Fruit fly (Drosophila melanogaster) whole organism, embryonic: Measurements from ENCODE around the gene CG8300.
A peak's percentile ranks its signal among the peaks of the same experiment; 100 is the strongest.

Experiments used
- CG11696 ChIP-seq: fragments of 200-800 bp; sonication (Bioruptor generic); IDR thresholded peaks from 2 replicates; pipeline ENCODE4 v1.3.6; 2022; ENCODE audit warnings: missing biosample characterization, missing genetic modification characterization
- CG13123 ChIP-seq: fragments of 200-800 bp; sonication (Bioruptor generic); optimal IDR thresholded peaks from 2 replicates; lab custom pipeline; 2016; ENCODE audit warnings: missing biosample characterization, missing genetic modification characterization
- CG13424 ChIP-seq: fragments of 200-800 bp; sonication (Bioruptor generic); optimal IDR thresholded peaks from 2 replicates; lab custom pipeline; 2019; ENCODE audit warnings: missing biosample characterization, mild to moderate bottlenecking, missing genetic modification characterization, moderate library complexity
- CG17186 ChIP-seq: fragments of 200-800 bp; sonication (Bioruptor generic); optimal IDR thresholded peaks from 3 replicates; lab custom pipeline; 2017; ENCODE audit warnings: missing biosample characterization, missing genetic modification reagents, missing genetic modification characterization
- CG17361 ChIP-seq: fragments of 200-800 bp; sonication (Bioruptor generic); IDR thresholded peaks from 3 replicates; pipeline ENCODE4 v1.3.6; 2022; ENCODE audit warnings: missing biosample characterization, missing genetic modification characterization
- CG3407 ChIP-seq: fragments of 200-800 bp; sonication (Bioruptor generic); optimal IDR thresholded peaks from 2 replicates; lab custom pipeline; 2018; ENCODE audit warnings: missing biosample characterization, mild to moderate bottlenecking, missing genetic modification characterization
- CG6175 ChIP-seq: fragments of 200-800 bp; sonication (Bioruptor generic); IDR thresholded peaks from 3 replicates; pipeline ENCODE4 v1.3.6; 2022; ENCODE audit warnings: missing biosample characterization, missing genetic modification characterization
- CG7556 ChIP-seq: fragments of 200-800 bp; sonication (Bioruptor generic); optimal IDR thresholded peaks from 2 replicates; lab custom pipeline; 2017; ENCODE audit warnings: missing biosample characterization, mild to moderate bottlenecking, missing genetic modification characterization
- CG8359 ChIP-seq: fragments of 200-800 bp; sonication (Bioruptor generic); optimal IDR thresholded peaks from 2 replicates; lab custom pipeline; 2017; ENCODE audit warnings: missing biosample characterization, mild to moderate bottlenecking, missing genetic modification characterization, borderline replicate concordance
- CG8388 ChIP-seq: fragments of 200-800 bp; sonication (Bioruptor generic); optimal IDR thresholded peaks from 2 replicates; lab custom pipeline; 2019; ENCODE audit warnings: missing biosample characterization, mild to moderate bottlenecking, missing genetic modification characterization, moderate library complexity
- CG8765 ChIP-seq: fragments of 200-800 bp; sonication (Bioruptor generic); IDR thresholded peaks from 2 replicates; pipeline ENCODE4 v1.3.6; 2022; ENCODE audit warnings: missing biosample characterization, missing genetic modification characterization
- Chrac-16 ChIP-seq: fragments of 200-800 bp; sonication (Bioruptor generic); optimal IDR thresholded peaks from 3 replicates; lab custom pipeline; 2016; ENCODE audit warnings: missing biosample characterization, missing genetic modification characterization
- CoRest ChIP-seq: fragments of 200-800 bp; sonication (Bioruptor generic); optimal IDR thresholded peaks from 3 replicates; lab custom pipeline; 2018; ENCODE audit warnings: missing biosample characterization, mild to moderate bottlenecking, missing genetic modification characterization, moderate library complexity
- D19B ChIP-seq: fragments of 200-800 bp; sonication (Bioruptor generic); optimal IDR thresholded peaks from 2 replicates; lab custom pipeline; 2017; ENCODE audit warnings: missing biosample characterization, mild to moderate bottlenecking, missing genetic modification characterization
- Dad ChIP-seq: fragments of 200-800 bp; sonication (Bioruptor generic); optimal IDR thresholded peaks from 3 replicates; lab custom pipeline; 2016; ENCODE audit warnings: missing biosample characterization, missing genetic modification characterization
- Dbx ChIP-seq: fragments of 200-800 bp; sonication (Bioruptor generic); IDR thresholded peaks from 3 replicates; pipeline ENCODE4 v1.3.6; 2022; ENCODE audit warnings: missing biosample characterization, missing genetic modification characterization
- Gug ChIP-seq: fragments of 200-800 bp; sonication (Bioruptor generic); IDR thresholded peaks from 4 replicates; pipeline ENCODE4 v1.3.6; 2022; ENCODE audit warnings: missing biosample characterization, missing genetic modification characterization
- Hand ChIP-seq: fragments of 200-800 bp; sonication (Bioruptor generic); optimal IDR thresholded peaks from 2 replicates; lab custom pipeline; 2017; ENCODE audit warnings: mild to moderate bottlenecking, missing biosample characterization, missing genetic modification reagents, missing genetic modification characterization
- HmgZ ChIP-seq: fragments of 200-800 bp; sonication (Bioruptor generic); optimal IDR thresholded peaks from 2 replicates; lab custom pipeline; 2018; ENCODE audit warnings: missing biosample characterization, mild to moderate bottlenecking, missing genetic modification characterization
- Hmr ChIP-seq: fragments of 200-800 bp; sonication (Bioruptor generic); optimal IDR thresholded peaks from 3 replicates; lab custom pipeline; 2017; ENCODE audit warnings: mild to moderate bottlenecking, missing biosample characterization, missing genetic modification reagents, missing genetic modification characterization
- Hr51 ChIP-seq, 2 experiments: fragments of 200-800 bp; sonication (Bioruptor generic); optimal IDR thresholded peaks; 2 replicates in 1 of 2; 3 replicates in 1 of 2; lab custom pipeline; 2016 to 2018; ENCODE audit warnings: missing biosample characterization in 2 of 2, missing genetic modification characterization in 2 of 2, mild to moderate bottlenecking in 1 of 2, moderate library complexity in 1 of 2
- Med ChIP-seq: fragments of 200-800 bp; sonication (Bioruptor generic); peaks from one replicate; lab custom pipeline; 2016; ENCODE audit warnings: missing biosample characterization, missing genetic modification characterization, mild to moderate bottlenecking, inconsistent platforms, moderate library complexity
- Meics ChIP-seq: fragments of 200-800 bp; sonication (Bioruptor generic); optimal IDR thresholded peaks from 2 replicates; lab custom pipeline; 2017; ENCODE audit warnings: missing biosample characterization, mild to moderate bottlenecking, missing genetic modification characterization
- Neu2 ChIP-seq: fragments of 200-800 bp; sonication (Bioruptor generic); optimal IDR thresholded peaks from 3 replicates; lab custom pipeline; 2016; ENCODE audit warnings: missing biosample characterization, missing genetic modification characterization, borderline replicate concordance
- Ptx1 ChIP-seq: fragments of 200-800 bp; sonication (Bioruptor generic); IDR thresholded peaks from 2 replicates; pipeline ENCODE4 v1.3.6; 2022; ENCODE audit warnings: missing biosample characterization, missing genetic modification characterization
- Sox102F ChIP-seq: fragments of 200-800 bp; sonication (Bioruptor generic); optimal IDR thresholded peaks from 2 replicates; lab custom pipeline; 2018; ENCODE audit warnings: missing biosample characterization, mild to moderate bottlenecking, missing genetic modification characterization, moderate library complexity
- Xbp1 ChIP-seq: fragments of 200-800 bp; sonication (Bioruptor generic); optimal IDR thresholded peaks from 3 replicates; lab custom pipeline; 2016; ENCODE audit warnings: missing biosample characterization, mild to moderate bottlenecking, missing genetic modification characterization
- az2 ChIP-seq: fragments of 200-800 bp; sonication (Bioruptor generic); optimal IDR thresholded peaks from 3 replicates; lab custom pipeline; 2016; ENCODE audit warnings: missing biosample characterization, missing genetic modification characterization
- crp ChIP-seq, 2 experiments: fragments of 200-800 bp; sonication (Bioruptor generic); optimal IDR thresholded peaks; 2 replicates in 1 of 2; 3 replicates in 1 of 2; lab custom pipeline; 2017; ENCODE audit warnings: missing biosample characterization in 2 of 2, missing genetic modification characterization in 2 of 2, mild to moderate bottlenecking in 1 of 2, moderate library complexity in 1 of 2
- danr ChIP-seq: fragments of 200-800 bp; sonication (Bioruptor generic); IDR thresholded peaks from 2 replicates; pipeline ENCODE4 v1.3.6; 2022; ENCODE audit warnings: missing biosample characterization, missing genetic modification characterization
- ems ChIP-seq: fragments of 200-800 bp; sonication (Bioruptor generic); optimal IDR thresholded peaks from 3 replicates; lab custom pipeline; 2016; ENCODE audit warnings: missing biosample characterization, missing genetic modification characterization
- ewg ChIP-seq: fragments of 200-800 bp; sonication (Bioruptor generic); optimal IDR thresholded peaks from 3 replicates; lab custom pipeline; 2017; ENCODE audit warnings: mild to moderate bottlenecking, missing biosample characterization, missing genetic modification reagents, missing genetic modification characterization
- fu2 ChIP-seq: fragments of 200-800 bp; sonication (Bioruptor generic); optimal IDR thresholded peaks from 2 replicates; lab custom pipeline; 2016; ENCODE audit warnings: missing biosample characterization, missing genetic modification characterization
- gem ChIP-seq: fragments of 200-800 bp; sonication (Bioruptor generic); optimal IDR thresholded peaks from 2 replicates; lab custom pipeline; 2019; ENCODE audit warnings: missing biosample characterization, mild to moderate bottlenecking, missing genetic modification characterization, moderate library complexity
- gro ChIP-seq: fragments of 200-800 bp; sonication (Bioruptor generic); optimal IDR thresholded peaks from 2 replicates; lab custom pipeline; 2016; ENCODE audit warnings: missing biosample characterization, missing genetic modification characterization
- ken ChIP-seq: fragments of 200-800 bp; sonication (Bioruptor generic); IDR thresholded peaks from 3 replicates; pipeline ENCODE4 v1.3.6; 2022; ENCODE audit warnings: missing biosample characterization, missing genetic modification characterization
- pnt ChIP-seq: fragments of 200-800 bp; sonication (Bioruptor generic); optimal IDR thresholded peaks from 3 replicates; lab custom pipeline; 2016; ENCODE audit warnings: missing biosample characterization, missing genetic modification characterization
- pum ChIP-seq: fragments of 200-800 bp; sonication (Bioruptor generic); optimal IDR thresholded peaks from 2 replicates; lab custom pipeline; 2016; ENCODE audit warnings: missing biosample characterization, missing genetic modification characterization
- run ChIP-seq: fragments of 200-800 bp; sonication (Bioruptor generic); optimal IDR thresholded peaks from 3 replicates; lab custom pipeline; 2018; ENCODE audit warnings: missing biosample characterization, mild to moderate bottlenecking, missing genetic modification characterization
- sens ChIP-seq: fragments of 200-800 bp; sonication (Bioruptor generic); peaks from one replicate; lab custom pipeline; 2016; ENCODE audit warnings: missing biosample characterization, missing genetic modification characterization
- shn ChIP-seq: fragments of 200-800 bp; sonication (Bioruptor generic); optimal IDR thresholded peaks from 3 replicates; lab custom pipeline; 2016; ENCODE audit warnings: missing biosample characterization, missing genetic modification characterization
- tio ChIP-seq: fragments of 200-800 bp; sonication (Bioruptor generic); optimal IDR thresholded peaks from 2 replicates; lab custom pipeline; 2017; ENCODE audit warnings: missing biosample characterization, missing genetic modification characterization, inconsistent platforms
- tll ChIP-seq, 2 experiments: fragments of 200-800 bp in 1 of 2; fragments of >200 bp in 1 of 2; sonication (Bioruptor generic) in 1 of 2; optimal IDR thresholded peaks; 2 replicates each; lab custom pipeline; 2017 to 2019; ENCODE audit warnings: missing biosample characterization in 2 of 2, missing genetic modification characterization in 2 of 2, mild to moderate bottlenecking in 1 of 2, moderate library complexity in 1 of 2
- tna ChIP-seq: fragments of 200-800 bp; sonication (Bioruptor generic); IDR thresholded peaks from 2 replicates; pipeline ENCODE4 v1.3.6; 2022; ENCODE audit warnings: missing biosample characterization, missing genetic modification characterization; ENCODE audit not compliant: partially characterized antibody
- ttk ChIP-seq: fragments of 200-800 bp; sonication (Bioruptor generic); IDR thresholded peaks from 2 replicates; pipeline ENCODE4 v2.1.2; 2022; ENCODE audit warnings: missing biosample characterization, missing genetic modification characterization
- tup ChIP-seq: fragments of 200-800 bp; sonication (Bioruptor generic); optimal IDR thresholded peaks from 2 replicates; lab custom pipeline; 2016; ENCODE audit warnings: missing biosample characterization, mild to moderate bottlenecking, missing genetic modification characterization, moderate library complexity
- wor ChIP-seq: fragments of 200-800 bp; sonication (Bioruptor generic); IDR thresholded peaks from 2 replicates; pipeline ENCODE4 v1.3.6; 2022; ENCODE audit warnings: missing biosample characterization, missing genetic modification characterization

The CG8300 gene

dm6 chrX:7110890-7111289, 6.2 kb downstream of the CG8300 start (continued):
- TF ChIP-seq ewg (GFP tag; lab: Kevin White, UChicago): peak; percentile 78
- TF ChIP-seq Med (GFP tag; lab: Kevin White, UChicago): peak; percentile 59
- TF ChIP-seq, all 482 proteins: peak for 14

dm6 chrX:7117729-7118128, 13.0 kb downstream of the CG8300 start:
- TF ChIP-seq Neu2 (GFP tag; lab: Kevin White, UChicago) (no peak), fu2 (GFP tag; lab: Kevin White, UChicago) (no peak), tna (GFP tag; lab: Robert Waterston, UW) (no peak), danr (GFP tag; lab: Robert Waterston, UW) (0 out of 2 replicates have a peak, but pooled peaks have one; percentile 15), Chrac-16 (GFP tag; lab: Kevin White, UChicago) (peak; percentile 53), wor (GFP tag; lab: Robert Waterston, UW) (peak; percentile 44), gem (peak; percentile 80), ttk (peak; percentile 35; the same call in 1 of the 2 replicates), ems (GFP tag; lab: Kevin White, UChicago) (peak; percentile 38), CG13123 (GFP tag; lab: Kevin White, UChicago) (peak; percentile 18), tll (GFP tag; optimal IDR thresholded peaks at IDR 0.05; lab: Kevin White, UChicago) (peak in 1 of 2 experiments; percentile 2), az2 (peak; percentile 63), pnt (GFP tag; lab: Kevin White, UChicago) (peak; percentile 23), Hand (GFP tag; lab: Kevin White, UChicago) (peak; percentile 71), Dad (peak; percentile 37), sens (GFP tag; lab: Kevin White, UChicago) (peak; percentile 90), shn (no peak), CG3407 (GFP tag; lab: Kevin White, UChicago) (peak; percentile 47), CG8388 (peak; percentile 61), HmgZ (tag; lab: Kevin White, UChicago) (peak; percentile 56), Gug (GFP tag; lab: Robert Waterston, UW) (peak; percentile 32; the same call in 1 of the 4 replicates), tio (peak; percentile 31), CG8765 (GFP tag; lab: Robert Waterston, UW) (peak; percentile 36; the same call in 1 of the 2 replicates), CG6175 (GFP tag; lab: Robert Waterston, UW) (no peak), tup (GFP tag; lab: Kevin White, UChicago) (peak; percentile 46), CG17186 (GFP tag; lab: Kevin White, UChicago) (no peak), CoRest (tag; lab: Kevin White, UChicago) (peak; percentile 74), CG11696 (GFP tag; lab: Robert Waterston, UW) (peak; percentile 44; the same call in 1 of the 2 replicates), D19B (GFP tag; lab: Kevin White, UChicago) (peak; percentile 17), run (peak; percentile 6), Ptx1 (GFP tag; lab: Robert Waterston, UW) (peak; percentile 61), ken (GFP tag; lab: Robert Waterston, UW) (peak; percentile 59; the same call in 1 of the 3 replicates), crp (GFP tag; optimal IDR thresholded peaks at IDR 0.05; lab: Kevin White, UChicago) (peak in 1 of 2 experiments; percentile 10), Hr51 (GFP tag; optimal IDR thresholded peaks at IDR 0.05; lab: Kevin White, UChicago) (peak; percentile 17 to 52), Hmr (peak; percentile 70), CG7556 (GFP tag; lab: Kevin White, UChicago) (peak; percentile 74), pum (GFP tag; lab: Kevin White, UChicago) (peak; percentile 33), Meics (GFP tag; lab: Kevin White, UChicago) (peak; percentile 64), CG17361 (GFP tag; lab: Robert Waterston, UW) (peak; percentile 66), ewg (GFP tag; lab: Kevin White, UChicago) (peak; percentile 43), Dbx (peak; percentile 54; the same call in 1 of the 3 replicates), Sox102F (peak; percentile 58), CG8359 (GFP tag; lab: Kevin White, UChicago) (peak; percentile 26), CG13424 (tag; lab: Kevin White, UChicago) (peak; percentile 75), Xbp1 (GFP tag; lab: Kevin White, UChicago) (peak; percentile 65), gro (no peak)
